Worm (Caenorhabditis elegans) whole organism, L3 larva: ENCODE results near the gene AH9.6.

ENCODE experiments used
- ceh-16 ChIP-seq: sonication (generic microtip); optimal IDR thresholded peaks from 2 replicates; lab custom pipeline; 2017; ENCODE audit warnings: missing biosample characterization, missing genetic modification characterization
- lin-15B ChIP-seq: fragments of 150-350 bp; optimal IDR thresholded peaks from 2 replicates; lab custom pipeline; 2014; ENCODE audit warnings: missing biosample characterization, missing genetic modification characterization
- lin-39 ChIP-seq: fragments of 150-350 bp; optimal IDR thresholded peaks from 2 replicates; lab custom pipeline; 2018; ENCODE audit warnings: missing biosample characterization, missing genetic modification reagents, missing genetic modification characterization
- nhr-77 ChIP-seq: fragments of 150-350 bp; optimal IDR thresholded peaks from 2 replicates; lab custom pipeline; 2014; ENCODE audit warnings: missing biosample characterization, missing genetic modification characterization
- unc-62 ChIP-seq: fragments of 150-350 bp; sonication (generic microtip); optimal IDR thresholded peaks from 4 replicates; lab custom pipeline; 2014; ENCODE audit warnings: missing biosample characterization, missing genetic modification reagents, missing genetic modification characterization
- zag-1 ChIP-seq: fragments of 150-350 bp; optimal IDR thresholded peaks from 2 replicates; lab custom pipeline; 2014; ENCODE audit warnings: missing biosample characterization, missing genetic modification characterization

ce11 chrX:2216242-2216641 lies 51.7 kb downstream of the AH9.6 start:
- TF ChIP-seq lin-39 (tag; lab: Kevin White, UChicago) (no peak), lin-15B (tag; lab: Kevin White, UChicago) (no peak), unc-62 (GFP tag; lab: Kevin White, UChicago) (no peak), nhr-77 (no peak), zag-1 (no peak), ceh-16 (tag; lab: Kevin White, UChicago) (no peak)
